Fruit fly (Drosophila melanogaster) whole organism, pupa: ENCODE results near the gene CG42570.

ENCODE experiments used
- CG10348 ChIP-seq: fragments of 200-800 bp; sonication (Bioruptor generic); IDR thresholded peaks from 2 replicates; pipeline ENCODE4 v1.3.6; 2022; ENCODE audit warnings: missing biosample characterization, missing genetic modification characterization
- CG12605 ChIP-seq: fragments of 200-800 bp; sonication (Bioruptor generic); IDR thresholded peaks from 2 replicates; pipeline ENCODE4 v1.3.6; 2022; ENCODE audit warnings: missing biosample characterization, missing genetic modification characterization
- CG13204 ChIP-seq: fragments of 200-800 bp; sonication (Bioruptor generic); optimal IDR thresholded peaks from 2 replicates; lab custom pipeline; 2018; ENCODE audit warnings: missing biosample characterization, mild to moderate bottlenecking, missing genetic modification characterization, moderate library complexity
- CG14655 ChIP-seq: fragments of 200-800 bp; sonication (Bioruptor generic); optimal IDR thresholded peaks from 3 replicates; lab custom pipeline; 2017; ENCODE audit warnings: mild to moderate bottlenecking, missing biosample characterization, missing genetic modification reagents, missing genetic modification characterization
- CG15710 ChIP-seq: fragments of 200-800 bp; sonication (Bioruptor generic); optimal IDR thresholded peaks from 2 replicates; lab custom pipeline; 2018; ENCODE audit warnings: missing biosample characterization, mild to moderate bottlenecking, missing genetic modification characterization, moderate library complexity
- CG32121 ChIP-seq: fragments of 200-800 bp; sonication (Bioruptor generic); IDR thresholded peaks from 2 replicates; pipeline ENCODE4 v1.3.6; 2022; ENCODE audit warnings: missing biosample characterization, missing genetic modification characterization
- CG34367 ChIP-seq: fragments of 200-800 bp; sonication (Bioruptor generic); optimal IDR thresholded peaks from 2 replicates; lab custom pipeline; 2018; ENCODE audit warnings: missing biosample characterization, mild to moderate bottlenecking, missing genetic modification characterization
- CG4496 ChIP-seq: fragments of 200-800 bp; sonication (Bioruptor generic); IDR thresholded peaks from 3 replicates; pipeline ENCODE4 v1.3.6; 2022; ENCODE audit warnings: missing biosample characterization, missing genetic modification characterization
- CG8159 ChIP-seq: fragments of 200-800 bp; sonication (Bioruptor generic); optimal IDR thresholded peaks from 3 replicates; lab custom pipeline; 2018; ENCODE audit warnings: missing biosample characterization, mild to moderate bottlenecking, missing genetic modification characterization, moderate library complexity
- CG8301 ChIP-seq: fragments of 200-800 bp; sonication (Bioruptor generic); optimal IDR thresholded peaks from 2 replicates; lab custom pipeline; 2018; ENCODE audit warnings: missing biosample characterization, mild to moderate bottlenecking, missing genetic modification characterization
- CG9948 ChIP-seq: fragments of 200-800 bp; sonication (Bioruptor generic); optimal IDR thresholded peaks from 2 replicates; lab custom pipeline; 2018; ENCODE audit warnings: missing biosample characterization, mild to moderate bottlenecking, missing genetic modification characterization, moderate library complexity
- EcR ChIP-seq: fragments of 200-800 bp; sonication (Bioruptor generic); optimal IDR thresholded peaks from 3 replicates; lab custom pipeline; 2019; ENCODE audit warnings: missing biosample characterization, missing genetic modification characterization, mild to moderate bottlenecking, moderate library complexity, missing genetic modification reagents
- Ets98B ChIP-seq: fragments of 200-800 bp; sonication (Bioruptor generic); IDR thresholded peaks from 2 replicates; pipeline ENCODE4 v1.3.6; 2022; ENCODE audit warnings: missing biosample characterization, missing genetic modification characterization
- Pif1A ChIP-seq: fragments of 200-800 bp; sonication (Bioruptor generic); optimal IDR thresholded peaks from 3 replicates; lab custom pipeline; 2016; ENCODE audit warnings: missing biosample characterization, missing genetic modification characterization
- Pif1B ChIP-seq: fragments of 200-800 bp; sonication (Bioruptor generic); optimal IDR thresholded peaks from 3 replicates; lab custom pipeline; 2016; ENCODE audit warnings: missing biosample characterization, missing genetic modification characterization
- Snoo ChIP-seq: fragments of 200-800 bp; sonication (Bioruptor generic); optimal IDR thresholded peaks from 3 replicates; lab custom pipeline; 2017; ENCODE audit warnings: missing biosample characterization, mild to moderate bottlenecking, missing genetic modification characterization, inconsistent platforms
- fd96Ca ChIP-seq: fragments of 200-800 bp; sonication (Bioruptor generic); IDR thresholded peaks from 3 replicates; pipeline ENCODE4 v1.3.6; 2022; ENCODE audit warnings: missing biosample characterization, missing genetic modification characterization
- gl ChIP-seq: fragments of 200-800 bp; sonication (Bioruptor generic); optimal IDR thresholded peaks from 2 replicates; lab custom pipeline; 2018; ENCODE audit warnings: missing biosample characterization, mild to moderate bottlenecking, missing genetic modification characterization
- rn ChIP-seq: fragments of 200-800 bp; sonication (Bioruptor generic); IDR thresholded peaks from 2 replicates; pipeline ENCODE4 v1.3.6; 2022; ENCODE audit warnings: missing biosample characterization, missing genetic modification characterization

The CG42570 gene

DNA sequence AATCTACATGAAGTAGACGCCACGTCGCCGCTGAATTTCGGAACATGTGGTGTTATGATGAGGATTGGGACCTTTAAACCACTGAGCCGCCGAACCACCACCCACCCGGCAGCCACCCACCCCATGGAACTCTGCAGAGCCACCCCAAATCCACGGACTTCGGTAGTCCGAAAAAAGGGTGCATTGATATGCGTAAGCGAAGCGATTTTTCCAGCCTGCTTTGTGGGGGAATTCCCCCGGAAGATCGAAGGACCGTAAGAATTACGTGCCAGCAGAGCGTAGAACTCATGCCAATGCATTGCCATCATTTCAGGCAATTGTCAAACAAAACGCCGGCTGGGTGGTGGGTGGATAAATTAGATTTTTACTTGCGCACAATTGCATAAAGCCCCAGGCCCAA is 39.3 kb upstream of the CG42570 start:
- TF ChIP-seq CG34367 (tag; lab: Kevin White, UChicago) (no peak), Pif1B (GFP tag; lab: Kevin White, UChicago) (no peak), CG8159 (no peak), CG4496 (GFP tag; lab: Robert Waterston, UW) (no peak), Ets98B (GFP tag; lab: Robert Waterston, UW) (no peak), rn (GFP tag; lab: Robert Waterston, UW) (no peak), CG10348 (no peak), Pif1A (GFP tag; lab: Kevin White, UChicago) (no peak), EcR (GFP tag; lab: Kevin White, UChicago) (no peak), CG9948 (tag; lab: Kevin White, UChicago) (no peak), CG14655 (GFP tag; lab: Kevin White, UChicago) (no peak)

DNA sequence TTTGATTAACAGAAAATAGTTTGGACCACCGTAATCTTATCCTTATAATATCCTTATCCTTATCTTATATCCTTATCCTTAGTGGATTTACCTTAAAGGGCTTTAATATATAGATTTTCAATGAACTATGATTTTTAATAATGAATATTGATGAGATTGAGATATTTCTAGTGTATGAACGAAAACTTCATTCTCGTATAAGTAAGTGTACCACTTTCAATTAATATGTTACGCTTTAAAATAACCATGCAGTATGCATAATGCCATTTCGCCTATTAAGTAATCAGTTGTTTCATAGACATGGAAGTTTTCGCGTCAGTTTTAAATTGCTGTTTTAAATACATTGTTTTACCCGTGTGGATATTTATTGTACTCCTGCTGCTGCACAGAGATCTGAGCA is 38.2 kb upstream of the CG42570 start, which contains the start of gene CG7304:
Gene CG7304, plus strand, starts transcription at position 301 of the 400 bp plus-strand sequence.
- TF ChIP-seq CG10348 (no peak), CG12605 (GFP tag; lab: Robert Waterston, UW) (no peak), CG13204 (GFP tag; lab: Kevin White, UChicago) (no peak), CG34367 (tag; lab: Kevin White, UChicago) (no peak)
- TF ChIP-seq, all 21 proteins: peak for 0

DNA sequence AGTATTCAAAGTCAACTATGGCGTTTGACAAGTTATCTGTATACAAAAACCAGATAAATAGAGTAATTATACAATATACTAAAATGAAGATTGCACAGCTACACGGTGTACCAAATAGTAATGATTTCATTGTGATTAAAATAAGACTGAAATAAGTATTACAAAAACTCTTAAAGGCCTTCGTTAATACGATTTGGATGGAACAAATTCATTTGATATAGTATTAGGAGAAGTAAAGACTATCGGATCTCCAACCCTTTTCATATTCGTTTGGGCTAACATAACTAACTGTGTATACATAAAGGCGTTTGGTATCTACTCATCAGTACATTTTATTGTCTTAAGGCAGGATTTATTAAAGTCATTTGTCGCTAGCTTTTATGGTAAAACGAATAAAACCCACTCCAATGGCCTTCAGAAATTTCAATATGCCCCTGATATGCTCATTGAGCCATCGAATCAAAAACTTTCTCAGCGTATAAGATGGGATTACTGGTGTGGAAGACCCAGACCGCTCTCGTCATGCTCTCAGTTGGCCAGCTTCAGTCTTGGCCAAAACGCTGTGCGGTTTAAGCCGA is 34.2 kb upstream of the CG42570 start, which contains the start of the genes CG7579 and Pgant8:
Gene CG7579, minus strand, starts transcription at position 101 of the 578 bp plus-strand sequence.
Gene Pgant8, plus strand, starts transcription at position 528 of the 578 bp plus-strand sequence.
- no peak for TF ChIP-seq Ets98B (GFP tag; lab: Robert Waterston, UW)
- no peak for TF ChIP-seq CG4496 (GFP tag; lab: Robert Waterston, UW)
- no peak for TF ChIP-seq CG8159
- TF ChIP-seq Pif1A (GFP tag; lab: Kevin White, UChicago): no peak
- no peak for TF ChIP-seq Pif1B (GFP tag; lab: Kevin White, UChicago)

DNA sequence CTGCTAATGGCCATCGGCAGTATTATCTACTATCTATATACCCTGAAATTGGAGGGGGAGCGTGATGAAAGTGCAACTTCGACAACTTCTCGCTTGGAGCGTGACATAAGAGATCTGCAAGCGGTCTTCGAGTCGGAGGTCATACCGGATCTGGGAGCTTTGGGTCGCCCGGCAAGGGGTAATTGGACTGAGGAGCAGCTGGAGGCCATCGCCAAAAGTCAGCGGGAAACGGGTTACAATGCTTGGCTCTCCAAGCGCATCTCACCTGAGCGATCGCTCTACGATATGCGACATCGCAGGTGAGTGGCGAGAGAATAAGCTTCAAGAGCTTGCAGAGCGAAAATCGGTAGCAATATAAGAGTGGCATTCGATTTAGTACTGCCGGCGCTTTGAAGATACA is 33.6 kb upstream of the CG42570 start:
- TF ChIP-seq Ets98B (GFP tag; lab: Robert Waterston, UW) (no peak), CG13204 (GFP tag; lab: Kevin White, UChicago) (peak; percentile 51)

DNA sequence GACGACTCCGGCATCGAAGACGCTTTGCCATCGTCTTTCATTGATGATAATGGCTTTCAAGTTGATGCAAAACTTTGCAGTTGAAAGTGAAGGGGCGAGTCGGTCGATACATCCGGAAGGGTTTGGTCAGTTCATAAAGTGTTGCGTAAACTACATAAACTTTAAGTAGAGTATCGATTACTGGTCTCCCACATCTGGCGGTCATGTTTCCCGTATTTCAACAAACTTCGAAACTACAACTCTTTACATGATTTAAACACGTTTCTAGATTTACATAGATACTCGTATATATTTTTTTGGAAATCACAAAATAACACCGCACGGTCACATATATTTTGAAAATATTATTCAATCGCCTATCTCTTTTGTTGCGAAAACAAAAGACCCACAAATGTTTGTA is 29.8 kb upstream of the CG42570 start, which contains the start of gene CG34452:
Gene CG34452, minus strand, starts transcription at position 101 of the 400 bp plus-strand sequence.
- TF ChIP-seq CG8301 (tag; lab: Kevin White, UChicago) (no peak), fd96Ca (GFP tag; lab: Robert Waterston, UW) (no peak), CG8159 (no peak), CG34367 (tag; lab: Kevin White, UChicago) (no peak), CG4496 (GFP tag; lab: Robert Waterston, UW) (no peak), EcR (GFP tag; lab: Kevin White, UChicago) (no peak), Snoo (tag; lab: Kevin White, UChicago) (no peak), CG15710 (tag; lab: Kevin White, UChicago) (no peak), Pif1B (GFP tag; lab: Kevin White, UChicago) (no peak), Ets98B (GFP tag; lab: Robert Waterston, UW) (no peak), rn (GFP tag; lab: Robert Waterston, UW) (no peak), CG32121 (no peak), gl (no peak), CG14655 (GFP tag; lab: Kevin White, UChicago) (no peak), Pif1A (GFP tag; lab: Kevin White, UChicago) (no peak)

DNA sequence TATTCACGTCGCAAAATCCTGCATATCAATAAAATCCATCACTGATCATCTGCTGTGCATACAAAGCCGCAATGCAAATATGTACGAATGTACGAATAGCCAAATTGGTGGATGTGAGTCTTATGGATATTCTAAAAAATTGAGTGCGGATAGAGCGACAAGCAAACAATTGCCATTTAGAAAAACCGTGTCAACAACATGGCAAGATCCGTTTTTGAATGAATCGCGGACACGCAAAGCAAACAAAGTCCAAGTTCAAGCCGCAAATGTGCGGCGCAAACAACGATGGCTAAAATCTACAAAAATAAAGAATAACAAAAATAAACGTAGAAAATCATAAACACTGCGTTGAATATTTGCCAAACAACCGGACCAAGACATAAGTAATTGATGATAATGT is 28.1 kb upstream of the CG42570 start:
- no peak for TF ChIP-seq CG13204 (GFP tag; lab: Kevin White, UChicago)
- no peak for TF ChIP-seq gl
- TF ChIP-seq CG8301 (tag; lab: Kevin White, UChicago): no peak
- TF ChIP-seq EcR (GFP tag; lab: Kevin White, UChicago): no peak
- no peak for TF ChIP-seq Snoo (tag; lab: Kevin White, UChicago)
- no peak for TF ChIP-seq CG10348
- TF ChIP-seq CG34367 (tag; lab: Kevin White, UChicago): no peak
- no peak for TF ChIP-seq fd96Ca (GFP tag; lab: Robert Waterston, UW)
- no peak for TF ChIP-seq Pif1B (GFP tag; lab: Kevin White, UChicago)

DNA sequence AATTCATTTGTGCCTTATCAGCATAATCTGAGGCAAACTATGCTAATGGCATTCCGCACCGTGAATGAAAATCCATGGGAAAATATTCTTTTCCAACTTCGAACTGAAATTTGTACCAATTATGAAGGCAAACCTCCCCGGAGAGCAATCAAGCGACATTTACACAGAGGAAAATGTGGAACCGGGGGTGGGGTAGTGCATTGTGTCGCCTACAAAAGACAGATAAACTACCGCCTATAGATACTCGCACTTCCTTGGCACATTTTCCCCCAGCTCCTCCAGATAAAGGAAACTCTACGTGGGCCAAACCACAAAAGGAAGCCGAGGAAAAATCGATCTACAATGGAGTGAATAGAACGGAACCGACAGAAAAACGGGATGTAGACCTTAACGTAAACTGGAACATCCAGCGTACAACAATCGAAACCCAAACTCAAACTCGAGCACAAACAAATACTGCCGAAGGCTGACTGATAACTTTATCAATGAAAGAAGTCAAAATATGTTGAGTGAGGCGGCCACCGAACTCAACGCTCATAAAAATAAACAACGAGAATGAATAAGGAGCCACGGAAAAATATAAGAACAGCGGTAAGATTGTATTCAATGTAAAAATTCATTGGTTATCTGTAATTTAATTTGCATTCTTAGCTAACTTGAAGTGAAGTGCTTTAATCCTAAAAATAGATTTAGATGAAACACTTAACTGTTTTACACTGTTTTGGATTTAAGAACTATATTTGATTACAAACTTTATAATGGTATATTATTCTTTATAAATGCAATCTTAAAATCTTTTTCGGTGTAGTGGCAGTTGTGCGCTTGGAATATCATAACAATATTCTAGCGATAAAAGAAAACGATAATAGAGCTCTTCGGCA is 26.7 kb upstream of the CG42570 start:
- TF ChIP-seq fd96Ca (GFP tag; lab: Robert Waterston, UW) (no peak), CG9948 (tag; lab: Kevin White, UChicago) (no peak), CG15710 (tag; lab: Kevin White, UChicago) (no peak), Ets98B (GFP tag; lab: Robert Waterston, UW) (no peak), EcR (GFP tag; lab: Kevin White, UChicago) (peak; percentile 39)
